Worm (Caenorhabditis elegans) whole organism, L1 larva: ENCODE measurements around the gene mop-25.2.

ENCODE experiments used
- C34B4.2 ChIP-seq: sonication (generic microtip); optimal IDR thresholded peaks from 2 replicates; lab custom pipeline; 2017; ENCODE audit warnings: mild to moderate bottlenecking, missing genetic modification characterization, missing compliant biosample characterization
- F16B12.6 ChIP-seq: fragments of 150-350 bp; optimal IDR thresholded peaks from 2 replicates; lab custom pipeline; 2014; ENCODE audit warnings: missing biosample characterization, missing genetic modification characterization
- alr-1 ChIP-seq: fragments of 200-800 bp; sonication (Bioruptor generic); optimal IDR thresholded peaks from 2 replicates; lab custom pipeline; 2018; ENCODE audit warnings: borderline replicate concordance, mild to moderate bottlenecking, missing genetic modification characterization, missing compliant biosample characterization
- blmp-1 ChIP-seq: fragments of 150-350 bp; optimal IDR thresholded peaks from 2 replicates; lab custom pipeline; 2014; ENCODE audit warnings: missing biosample characterization, missing genetic modification characterization
- ceh-63 ChIP-seq: fragments of 200-800 bp; sonication (Bioruptor generic); optimal IDR thresholded peaks from 2 replicates; lab custom pipeline; 2018; ENCODE audit warnings: mild to moderate bottlenecking, missing genetic modification characterization, missing compliant biosample characterization
- ceh-82 ChIP-seq, 3 experiments: fragments of 150-350 bp in 1 of 3; sonication (generic microtip) in 2 of 3; optimal IDR thresholded peaks; 2 replicates each; lab custom pipeline; 2014 to 2017; ENCODE audit warnings: missing biosample characterization in 3 of 3, missing genetic modification characterization in 3 of 3
- ceh-88 ChIP-seq: fragments of 200-800 bp; sonication (Bioruptor generic); IDR thresholded peaks from 2 replicates; pipeline ENCODE4 v1.3.6; 2022; ENCODE audit warnings: missing genetic modification characterization, missing compliant biosample characterization
- ceh-90 ChIP-seq: sonication (generic microtip); optimal IDR thresholded peaks from 2 replicates; lab custom pipeline; 2016; ENCODE audit warnings: missing genetic modification characterization, missing compliant biosample characterization
- dsc-1 ChIP-seq: sonication (generic microtip); optimal IDR thresholded peaks from 2 replicates; lab custom pipeline; 2016; ENCODE audit warnings: mild to moderate bottlenecking, missing genetic modification characterization, missing compliant biosample characterization
- efl-1 ChIP-seq, 4 experiments: fragments of 150-350 bp; optimal IDR thresholded peaks in 3 of 4; peaks in 1 of 4; 1 replicate in 1 of 4; 2 replicates in 3 of 4; lab custom pipeline; 2014; ENCODE audit warnings: missing biosample characterization in 2 of 4, missing genetic modification characterization in 2 of 4, missing genetic modification reagents in 2 of 4
- efl-3 ChIP-seq: fragments of 200-800 bp; sonication (Bioruptor generic); optimal IDR thresholded peaks from 2 replicates; lab custom pipeline; 2018; ENCODE audit warnings: mild to moderate bottlenecking, missing genetic modification characterization, missing compliant biosample characterization
- egl-13 ChIP-seq: sonication (generic microtip); optimal IDR thresholded peaks from 2 replicates; lab custom pipeline; 2016; ENCODE audit warnings: missing genotype, missing genetic modification reagents, missing genetic modification characterization, missing compliant biosample characterization
- egl-27 ChIP-seq, 2 experiments: fragments of 150-350 bp in 1 of 2; sonication (generic microtip); optimal IDR thresholded peaks; 3 replicates each; lab custom pipeline; 2017 to 2018; ENCODE audit warnings: missing biosample characterization in 2 of 2, missing genetic modification characterization in 2 of 2, missing genetic modification reagents in 2 of 2
- elt-3 ChIP-seq, 6 experiments: fragments of 150-350 bp in 1 of 6; sonication (generic microtip); optimal IDR thresholded peaks; 2 replicates each; lab custom pipeline; 2017 to 2018; ENCODE audit warnings: missing biosample characterization in 6 of 6, missing genetic modification characterization in 6 of 6, inconsistent platforms in 1 of 6
- fkh-4 ChIP-seq: sonication (generic microtip); optimal IDR thresholded peaks from 2 replicates; lab custom pipeline; 2016; ENCODE audit warnings: missing compliant biosample characterization, missing genetic modification characterization, borderline replicate concordance
- fkh-8 ChIP-seq: sonication (generic microtip); optimal IDR thresholded peaks from 2 replicates; lab custom pipeline; 2016; ENCODE audit warnings: mild to moderate bottlenecking, missing genetic modification characterization, missing compliant biosample characterization
- fos-1 ChIP-seq: fragments of 150-350 bp; optimal IDR thresholded peaks from 2 replicates; lab custom pipeline; 2014; ENCODE audit warnings: missing biosample characterization, missing genetic modification characterization
- hpl-2 ChIP-seq: fragments of 150-350 bp; optimal IDR thresholded peaks from 2 replicates; lab custom pipeline; 2014; ENCODE audit warnings: missing biosample characterization, missing genetic modification reagents, missing genetic modification characterization
- jun-1 ChIP-seq: fragments of 150-350 bp; optimal IDR thresholded peaks from 2 replicates; lab custom pipeline; 2014; ENCODE audit warnings: missing biosample characterization, missing genetic modification reagents, missing genetic modification characterization
- lin-13 ChIP-seq: fragments of 150-350 bp; optimal IDR thresholded peaks from 2 replicates; lab custom pipeline; 2014; ENCODE audit warnings: missing biosample characterization, missing genetic modification reagents, missing genetic modification characterization
- lin-15B ChIP-seq: fragments of 150-350 bp; sonication (generic microtip); optimal IDR thresholded peaks from 3 replicates; lab custom pipeline; 2014; ENCODE audit warnings: missing biosample characterization, missing genetic modification characterization
- lin-35 ChIP-seq, 2 experiments: fragments of 150-350 bp; optimal IDR thresholded peaks; 2 replicates each; lab custom pipeline; 2014; ENCODE audit warnings: missing biosample characterization in 2 of 2, missing genetic modification characterization in 2 of 2, missing genetic modification reagents in 2 of 2
- lir-3 ChIP-seq: sonication (generic microtip); optimal IDR thresholded peaks from 2 replicates; lab custom pipeline; 2016; ENCODE audit warnings: mild to moderate bottlenecking, missing genetic modification characterization, moderate library complexity, missing compliant biosample characterization; ENCODE audit not compliant: poor library complexity
- lsy-2 ChIP-seq, 2 experiments: fragments of 150-350 bp; optimal IDR thresholded peaks; 2 replicates each; lab custom pipeline; 2014; ENCODE audit warnings: missing biosample characterization in 2 of 2, missing genetic modification characterization in 2 of 2
- mdl-1 ChIP-seq, 2 experiments: fragments of 150-350 bp; optimal IDR thresholded peaks; 2 replicates each; lab custom pipeline; 2014 to 2017; ENCODE audit warnings: missing biosample characterization in 2 of 2, missing genetic modification characterization in 2 of 2, inconsistent platforms in 1 of 2
- nhr-11 ChIP-seq: fragments of 150-350 bp; optimal IDR thresholded peaks from 2 replicates; lab custom pipeline; 2014; ENCODE audit warnings: missing biosample characterization, missing genetic modification characterization
- nhr-12 ChIP-seq: sonication (generic microtip); optimal IDR thresholded peaks from 2 replicates; lab custom pipeline; 2017; ENCODE audit warnings: missing biosample characterization, missing genetic modification characterization
- nhr-20 ChIP-seq: sonication (generic microtip); optimal IDR thresholded peaks from 2 replicates; lab custom pipeline; 2016; ENCODE audit warnings: mild to moderate bottlenecking, missing genetic modification characterization, missing compliant biosample characterization
- nhr-237 ChIP-seq: fragments of 150-350 bp; optimal IDR thresholded peaks from 2 replicates; lab custom pipeline; 2014; ENCODE audit warnings: missing biosample characterization, missing genetic modification characterization
- nhr-28 ChIP-seq: fragments of 150-350 bp; optimal IDR thresholded peaks from 2 replicates; lab custom pipeline; 2014; ENCODE audit warnings: missing biosample characterization, missing genetic modification characterization
- nhr-47 ChIP-seq: sonication (generic microtip); optimal IDR thresholded peaks from 2 replicates; lab custom pipeline; 2016; ENCODE audit warnings: mild to moderate bottlenecking, missing genetic modification characterization, moderate library complexity, missing compliant biosample characterization
- nhr-71 ChIP-seq: sonication (generic microtip); optimal IDR thresholded peaks from 2 replicates; lab custom pipeline; 2016; ENCODE audit warnings: mild to moderate bottlenecking, missing genetic modification characterization, moderate library complexity, missing compliant biosample characterization
- nhr-76 ChIP-seq: sonication (generic microtip); optimal IDR thresholded peaks from 2 replicates; lab custom pipeline; 2017; ENCODE audit warnings: missing biosample characterization, missing genetic modification characterization
- nhr-85 ChIP-seq: sonication (generic microtip); peaks from one replicate; lab custom pipeline; 2016; ENCODE audit warnings: missing genetic modification characterization, inconsistent platforms, missing compliant biosample characterization
- nhr-90 ChIP-seq: sonication (generic microtip); optimal IDR thresholded peaks from 2 replicates; lab custom pipeline; 2016; ENCODE audit warnings: mild to moderate bottlenecking, missing genetic modification characterization, missing compliant biosample characterization; ENCODE audit not compliant: poor library complexity
- skn-1 ChIP-seq: fragments of 150-350 bp; optimal IDR thresholded peaks from 2 replicates; lab custom pipeline; 2014; ENCODE audit warnings: missing biosample characterization, missing genetic modification characterization
- sox-4 ChIP-seq: sonication (generic microtip); optimal IDR thresholded peaks from 2 replicates; lab custom pipeline; 2016; ENCODE audit warnings: missing genetic modification characterization, missing compliant biosample characterization
- swsn-7 ChIP-seq: sonication (generic microtip); optimal IDR thresholded peaks from 2 replicates; lab custom pipeline; 2016; ENCODE audit warnings: missing genetic modification characterization, missing compliant biosample characterization
- vab-15 ChIP-seq: sonication (generic microtip); optimal IDR thresholded peaks from 2 replicates; lab custom pipeline; 2017; ENCODE audit warnings: missing genotype, mild to moderate bottlenecking, missing genetic modification characterization, missing compliant biosample characterization
- zip-4 ChIP-seq: fragments of 200-800 bp; sonication (Bioruptor generic); optimal IDR thresholded peaks from 2 replicates; lab custom pipeline; 2018; ENCODE audit warnings: mild to moderate bottlenecking, missing genetic modification characterization, moderate library complexity, missing compliant biosample characterization

mop-25.2 gene

ce11 chrII:9746069-9746468, 42.6 kb upstream of the mop-25.2 start, which contains the start of the genes Y53C12B.1 and nos-3 (continued):
- TF ChIP-seq ceh-90 (tag; lab: Kevin White, UChicago) (no peak), alr-1 (tag; lab: Kevin White, UChicago) (no peak), fkh-8 (tag; lab: Kevin White, UChicago) (peak; percentile 62), lsy-2 (tag; optimal IDR thresholded peaks at IDR 0.05; lab: Kevin White, UChicago) (peak; percentile 99), lin-35 (GFP tag; optimal IDR thresholded peaks at IDR 0.05; lab: Kevin White, UChicago) (peak; percentile 83 to 87), nhr-12 (tag; lab: Kevin White, UChicago) (no peak), efl-3 (GFP tag; lab: Kevin White, UChicago) (no peak), jun-1 (tag; lab: Kevin White, UChicago) (peak; percentile 59), efl-1 (optimal IDR thresholded peaks at IDR 0.05; lab: Kevin White, UChicago) (peak; percentile 87 to 89), efl-1 (GFP tag; optimal IDR thresholded peaks at IDR 0.05 in 1 of 2; lab: Kevin White, UChicago) (peak; percentile 77 to 97), swsn-7 (tag; lab: Kevin White, UChicago) (peak; percentile 77), nhr-11 (peak; percentile 62), ceh-63 (GFP tag; lab: Kevin White, UChicago) (no peak), sox-4 (no peak), nhr-76 (tag; lab: Kevin White, UChicago) (no peak), fkh-4 (no peak), nhr-20 (tag; lab: Kevin White, UChicago) (peak; percentile 83), dsc-1 (tag; lab: Kevin White, UChicago) (peak; percentile 57), mdl-1 (tag; optimal IDR thresholded peaks at IDR 0.05; lab: Kevin White, UChicago) (peak in 1 of 2 experiments; percentile 68), nhr-237 (peak; percentile 9), nhr-71 (tag; lab: Kevin White, UChicago) (peak; percentile 85), nhr-85 (peak; percentile 93), lin-15B (tag; lab: Kevin White, UChicago) (peak; percentile 57), F16B12.6 (tag; lab: Kevin White, UChicago) (peak; percentile 65), elt-3 (tag; optimal IDR thresholded peaks at IDR 0.05; lab: Kevin White, UChicago) (peak in 3 of 6 experiments; percentile 8 to 81 (median 69)), nhr-90 (tag; lab: Kevin White, UChicago) (peak; percentile 68), ceh-82 (tag; optimal IDR thresholded peaks at IDR 0.05; lab: Kevin White, UChicago) (peak; percentile 54 to 84 (median 77)), egl-27 (tag; optimal IDR thresholded peaks at IDR 0.05; lab: Kevin White, UChicago) (no peak), fos-1 (tag; lab: Kevin White, UChicago) (peak; percentile 42), nhr-47 (peak; percentile 80), C34B4.2 (tag; lab: Kevin White, UChicago) (no peak)
- TF ChIP-seq, all 84 proteins: peak for 49

- TF ChIP-seq nhr-28 (no peak), efl-1 (optimal IDR thresholded peaks at IDR 0.05; lab: Kevin White, UChicago) (no peak), efl-1 (GFP tag; optimal IDR thresholded peaks at IDR 0.05 in 1 of 2; lab: Kevin White, UChicago) (no peak), ceh-82 (tag; optimal IDR thresholded peaks at IDR 0.05; lab: Kevin White, UChicago) (no peak), hpl-2 (GFP tag; lab: Kevin White, UChicago) (no peak), egl-13 (tag; lab: Kevin White, UChicago) (no peak), blmp-1 (tag; lab: Kevin White, UChicago) (no peak), skn-1 (tag; lab: Kevin White, UChicago) (no peak), vab-15 (tag; lab: Kevin White, UChicago) (no peak), nhr-11 (no peak), zip-4 (GFP tag; lab: Kevin White, UChicago) (no peak), lir-3 (tag; lab: Kevin White, UChicago) (no peak), ceh-88 (GFP tag; lab: Robert Waterston, UW) (no peak), nhr-20 (tag; lab: Kevin White, UChicago) (no peak), nhr-12 (tag; lab: Kevin White, UChicago) (no peak), lin-13 (GFP tag; lab: Kevin White, UChicago) (no peak)
Measured at ce11 chrII:9742784-9743183, 39.3 kb upstream of the mop-25.2 start, which contains the start of gene pno-1. pno-1 (minus strand) TSS chrII:9742884.
